Fruit fly (Drosophila melanogaster) whole organism, embryonic: ENCODE results near the gene CG31650.
A peak's percentile ranks its signal among the peaks of the same experiment; 100 is the strongest.

Source experiments
- Abd-B ChIP-seq: fragments of 200-800 bp; sonication (Bioruptor generic); optimal IDR thresholded peaks from 2 replicates; lab custom pipeline; 2018; ENCODE audit warnings: missing biosample characterization, mild to moderate bottlenecking, missing genetic modification characterization, moderate library complexity
- B-H2 ChIP-seq: fragments of 200-800 bp; sonication (Bioruptor generic); optimal IDR thresholded peaks from 2 replicates; lab custom pipeline; 2018; ENCODE audit warnings: missing biosample characterization, mild to moderate bottlenecking, missing genetic modification characterization
- CG10147 ChIP-seq: fragments of 200-800 bp; sonication (Bioruptor generic); optimal IDR thresholded peaks from 2 replicates; lab custom pipeline; 2019; ENCODE audit warnings: missing biosample characterization, mild to moderate bottlenecking, missing genetic modification characterization, moderate library complexity
- CG10209 ChIP-seq: fragments of 200-800 bp; sonication (Bioruptor generic); optimal IDR thresholded peaks from 3 replicates; lab custom pipeline; 2017; ENCODE audit warnings: missing biosample characterization, mild to moderate bottlenecking, missing genetic modification characterization, missing genetic modification reagents
- CG10366 ChIP-seq: fragments of 200-800 bp; sonication (Bioruptor generic); IDR thresholded peaks from 2 replicates; pipeline ENCODE4 v1.3.6; 2022; ENCODE audit warnings: missing biosample characterization, missing genetic modification characterization
- CG13775 ChIP-seq: fragments of 200-800 bp; sonication (Bioruptor generic); optimal IDR thresholded peaks from 3 replicates; lab custom pipeline; 2017; ENCODE audit warnings: missing biosample characterization, mild to moderate bottlenecking, missing genetic modification characterization
- CG15601 ChIP-seq: fragments of 200-800 bp; sonication (Bioruptor generic); optimal IDR thresholded peaks from 3 replicates; lab custom pipeline; 2019; ENCODE audit warnings: missing biosample characterization, mild to moderate bottlenecking, missing genetic modification characterization, moderate library complexity
- CG16813 ChIP-seq: fragments of 200-800 bp; sonication (Bioruptor generic); IDR thresholded peaks from 3 replicates; pipeline ENCODE4 v1.3.6; 2022; ENCODE audit warnings: missing biosample characterization, missing genetic modification characterization; ENCODE audit not compliant: partially characterized antibody
- CG17612 ChIP-seq: fragments of 200-800 bp; sonication (Bioruptor generic); IDR thresholded peaks from 2 replicates; pipeline ENCODE4 v1.3.6; 2022; ENCODE audit warnings: missing biosample characterization, missing genetic modification characterization
- CG17802 ChIP-seq: fragments of 200-800 bp; sonication (Bioruptor generic); optimal IDR thresholded peaks from 2 replicates; lab custom pipeline; 2018; ENCODE audit warnings: missing biosample characterization, mild to moderate bottlenecking, missing genetic modification characterization, moderate library complexity
- CG2202 ChIP-seq: fragments of 200-800 bp; sonication (Bioruptor generic); optimal IDR thresholded peaks from 2 replicates; lab custom pipeline; 2018; ENCODE audit warnings: missing biosample characterization, mild to moderate bottlenecking, missing genetic modification characterization
- CG32772 ChIP-seq: fragments of 200-800 bp; sonication (Bioruptor generic); IDR thresholded peaks from 2 replicates; pipeline ENCODE4 v1.3.6; 2022; ENCODE audit warnings: missing biosample characterization, missing genetic modification characterization
- CG7786 ChIP-seq: fragments of 200-800 bp; sonication (Bioruptor generic); optimal IDR thresholded peaks from 2 replicates; lab custom pipeline; 2016; ENCODE audit warnings: missing biosample characterization, missing genetic modification characterization
- CG7987 ChIP-seq: fragments of 200-800 bp; sonication (Bioruptor generic); optimal IDR thresholded peaks from 2 replicates; lab custom pipeline; 2018; ENCODE audit warnings: missing biosample characterization, mild to moderate bottlenecking, missing genetic modification characterization, moderate library complexity
- CG9876 ChIP-seq: fragments of 200-800 bp; sonication (Bioruptor generic); optimal IDR thresholded peaks from 2 replicates; lab custom pipeline; 2016; ENCODE audit warnings: missing biosample characterization, missing genetic modification characterization
- CoRest ChIP-seq: fragments of 200-800 bp; sonication (Bioruptor generic); optimal IDR thresholded peaks from 3 replicates; lab custom pipeline; 2018; ENCODE audit warnings: missing biosample characterization, mild to moderate bottlenecking, missing genetic modification characterization, moderate library complexity
- Dfd ChIP-seq, 2 experiments: fragments of >200 bp; optimal IDR thresholded peaks; 2 replicates each; lab custom pipeline; 2017; ENCODE audit warnings: missing biosample characterization in 2 of 2, missing genetic modification characterization in 2 of 2
- Dip3 ChIP-seq: fragments of 200-800 bp; sonication (Bioruptor generic); optimal IDR thresholded peaks from 3 replicates; lab custom pipeline; 2016; ENCODE audit warnings: missing biosample characterization, missing genetic modification characterization
- Doc3 ChIP-seq: fragments of 200-800 bp; sonication (Bioruptor generic); IDR thresholded peaks from 3 replicates; pipeline ENCODE4 v1.3.6; 2022; ENCODE audit warnings: missing biosample characterization, missing genetic modification characterization; ENCODE audit not compliant: partially characterized antibody
- HLHmδ ChIP-seq: fragments of 200-800 bp; sonication (Bioruptor generic); optimal IDR thresholded peaks from 2 replicates; lab custom pipeline; 2018; ENCODE audit warnings: missing biosample characterization, mild to moderate bottlenecking, missing genetic modification characterization, moderate library complexity
- Hmr ChIP-seq: fragments of 200-800 bp; sonication (Bioruptor generic); optimal IDR thresholded peaks from 3 replicates; lab custom pipeline; 2017; ENCODE audit warnings: mild to moderate bottlenecking, missing biosample characterization, missing genetic modification reagents, missing genetic modification characterization
- Myb ChIP-seq: fragments of 200-800 bp; sonication (Bioruptor generic); optimal IDR thresholded peaks from 2 replicates; lab custom pipeline; 2016; ENCODE audit warnings: missing biosample characterization, missing genetic modification characterization
- Nf-YA ChIP-seq: fragments of 200-800 bp; sonication (Bioruptor generic); IDR thresholded peaks from 2 replicates; pipeline ENCODE4 v1.3.6; 2022; ENCODE audit warnings: missing biosample characterization, missing genetic modification characterization
- Opbp ChIP-seq: fragments of 200-800 bp; sonication (Bioruptor generic); IDR thresholded peaks from 3 replicates; pipeline ENCODE4 v1.3.6; 2022; ENCODE audit warnings: missing biosample characterization, missing genetic modification characterization; ENCODE audit not compliant: partially characterized antibody
- Side ChIP-seq: fragments of 200-800 bp; sonication (Bioruptor generic); optimal IDR thresholded peaks from 2 replicates; lab custom pipeline; 2016; ENCODE audit warnings: missing biosample characterization, missing genetic modification characterization
- Ssrp ChIP-seq: fragments of 200-800 bp; sonication (Bioruptor generic); optimal IDR thresholded peaks from 2 replicates; lab custom pipeline; 2018; ENCODE audit warnings: missing biosample characterization, mild to moderate bottlenecking, missing genetic modification characterization, moderate library complexity
- Trl ChIP-seq, 3 experiments: fragments of >200 bp in 2 of 3; fragments of 200-800 bp in 1 of 3; sonication (Bioruptor generic) in 1 of 3; optimal IDR thresholded peaks; 2 replicates in 1 of 3; 3 replicates in 2 of 3; lab custom pipeline; 2016 to 2017; ENCODE audit warnings: missing biosample characterization in 1 of 3, missing genetic modification characterization in 1 of 3
- Xbp1 ChIP-seq: fragments of 200-800 bp; sonication (Bioruptor generic); optimal IDR thresholded peaks from 3 replicates; lab custom pipeline; 2016; ENCODE audit warnings: missing biosample characterization, mild to moderate bottlenecking, missing genetic modification characterization
- YL-1 ChIP-seq: fragments of 200-800 bp; sonication (Bioruptor generic); optimal IDR thresholded peaks from 3 replicates; lab custom pipeline; 2017; ENCODE audit warnings: missing biosample characterization, mild to moderate bottlenecking, missing genetic modification characterization
- bcd ChIP-seq: fragments of 200-800 bp; sonication (Bioruptor generic); optimal IDR thresholded peaks from 2 replicates; lab custom pipeline; 2017; ENCODE audit warnings: missing biosample characterization, mild to moderate bottlenecking, missing genetic modification characterization
- da ChIP-seq: fragments of 200-800 bp; sonication (Bioruptor generic); optimal IDR thresholded peaks from 2 replicates; lab custom pipeline; 2016; ENCODE audit warnings: missing biosample characterization, missing genetic modification characterization
- dan ChIP-seq: fragments of 200-800 bp; sonication (Bioruptor generic); IDR thresholded peaks from 2 replicates; pipeline ENCODE4 v1.3.6; 2022; ENCODE audit warnings: missing biosample characterization, missing genetic modification characterization
- ems ChIP-seq: fragments of 200-800 bp; sonication (Bioruptor generic); optimal IDR thresholded peaks from 3 replicates; lab custom pipeline; 2016; ENCODE audit warnings: missing biosample characterization, missing genetic modification characterization
- esg ChIP-seq: fragments of 200-800 bp; sonication (Bioruptor generic); conservative IDR thresholded peaks from 2 replicates; pipeline ENCODE4 v1.3.6; 2022; ENCODE audit warnings: missing biosample characterization, missing genetic modification characterization
- exex ChIP-seq: fragments of 200-800 bp; sonication (Bioruptor generic); optimal IDR thresholded peaks from 4 replicates; lab custom pipeline; 2018; ENCODE audit warnings: missing biosample characterization, mild to moderate bottlenecking, missing genetic modification characterization, moderate library complexity
- fru ChIP-seq: fragments of >200 bp; optimal IDR thresholded peaks from 2 replicates; lab custom pipeline; 2017
- gce ChIP-seq: fragments of 200-800 bp; sonication (Bioruptor generic); IDR thresholded peaks from 3 replicates; pipeline ENCODE4 v1.3.6; 2022; ENCODE audit warnings: missing biosample characterization, missing genetic modification characterization
- gem ChIP-seq: fragments of 200-800 bp; sonication (Bioruptor generic); optimal IDR thresholded peaks from 2 replicates; lab custom pipeline; 2019; ENCODE audit warnings: missing biosample characterization, mild to moderate bottlenecking, missing genetic modification characterization, moderate library complexity
- lbe ChIP-seq: fragments of 200-800 bp; sonication (Bioruptor generic); optimal IDR thresholded peaks from 2 replicates; lab custom pipeline; 2016; ENCODE audit warnings: missing biosample characterization, mild to moderate bottlenecking, missing genetic modification characterization
- nerfin-1 ChIP-seq: fragments of 200-800 bp; sonication (Bioruptor generic); optimal IDR thresholded peaks from 3 replicates; lab custom pipeline; 2019; ENCODE audit warnings: missing biosample characterization, mild to moderate bottlenecking, missing genetic modification characterization, moderate library complexity
- pan ChIP-seq, 4 experiments: fragments of >200 bp in 3 of 4; fragments of 200-800 bp in 1 of 4; sonication (Bioruptor generic) in 1 of 4; optimal IDR thresholded peaks in 3 of 4; IDR thresholded peaks in 1 of 4; 2 replicates each; pipeline versions ENCODE4 v1.3.6 to Lab custom; 2017 to 2022; ENCODE audit warnings: missing biosample characterization in 2 of 4, missing genetic modification characterization in 2 of 4, mixed read lengths in 1 of 4
- peb ChIP-seq: fragments of 200-800 bp; sonication (Bioruptor generic); IDR thresholded peaks from 2 replicates; pipeline ENCODE4 v1.3.6; 2022; ENCODE audit warnings: missing biosample characterization, missing genetic modification characterization
- pros ChIP-seq: fragments of 200-800 bp; sonication (Bioruptor generic); optimal IDR thresholded peaks from 3 replicates; lab custom pipeline; 2019; ENCODE audit warnings: missing biosample characterization, mild to moderate bottlenecking, missing genetic modification characterization, moderate library complexity
- salm ChIP-seq: fragments of 200-800 bp; sonication (Bioruptor generic); optimal IDR thresholded peaks from 2 replicates; lab custom pipeline; 2018; ENCODE audit warnings: missing biosample characterization, mild to moderate bottlenecking, missing genetic modification characterization
- slp2 ChIP-seq: fragments of 200-800 bp; sonication (Bioruptor generic); optimal IDR thresholded peaks from 2 replicates; lab custom pipeline; 2016; ENCODE audit warnings: missing biosample characterization, missing genetic modification characterization
- sug ChIP-seq: fragments of 200-800 bp; optimal IDR thresholded peaks from 2 replicates; lab custom pipeline; 2019; ENCODE audit warnings: missing biosample characterization, mild to moderate bottlenecking, missing genetic modification characterization, moderate library complexity
- trh ChIP-seq: fragments of 200-800 bp; sonication (Bioruptor generic); optimal IDR thresholded peaks from 2 replicates; lab custom pipeline; 2016; ENCODE audit warnings: missing biosample characterization, missing genetic modification characterization

The CG31650 gene

dm6 chr2L:5001582-5001929, 43.0 kb downstream of the CG31650 start:
- TF ChIP-seq YL-1 (no peak), Opbp (GFP tag; lab: Robert Waterston, UW) (no peak; the same call in 2 of the 3 replicates), salm (tag; lab: Kevin White, UChicago) (no peak), fru (lab: Kevin White, UChicago) (no peak), exex (tag; lab: Kevin White, UChicago) (peak; percentile 21), Trl (optimal IDR thresholded peaks at IDR 0.05; lab: Kevin White, UChicago) (peak in 1 of 2 experiments; percentile 3), Trl (GFP tag; optimal IDR thresholded peaks at IDR 0.05; lab: Kevin White, UChicago) (no peak)

- peak in 1 of 2 experiments; percentile 98 for TF ChIP-seq Dfd (GFP tag; optimal IDR thresholded peaks at IDR 0.05; lab: Kevin White, UChicago)
- no peak for TF ChIP-seq CG9876 (GFP tag; lab: Kevin White, UChicago)
- TF ChIP-seq Hmr (GFP tag; lab: Kevin White, UChicago): no peak
- no peak for TF ChIP-seq Xbp1 (GFP tag; lab: Kevin White, UChicago)
- TF ChIP-seq CG10366 (GFP tag; lab: Robert Waterston, UW): peak; percentile 34
- no peak for TF ChIP-seq nerfin-1
- TF ChIP-seq lbe (GFP tag; lab: Kevin White, UChicago): no peak
- peak; percentile 41; the same call in 1 of the 2 replicates for TF ChIP-seq esg (GFP tag; lab: Robert Waterston, UW)
- TF ChIP-seq CoRest (tag; lab: Kevin White, UChicago): peak; percentile 3
- no peak for TF ChIP-seq CG7786 (GFP tag; lab: Kevin White, UChicago)
- TF ChIP-seq Nf-YA: no peak
- TF ChIP-seq bcd (GFP tag; lab: Kevin White, UChicago): no peak
- peak; percentile 44 for TF ChIP-seq CG17612
- TF ChIP-seq HLHmδ (GFP tag; lab: Kevin White, UChicago): no peak
- peak; percentile 77 for TF ChIP-seq Myb
- TF ChIP-seq Side (GFP tag; lab: Kevin White, UChicago): no peak
- TF ChIP-seq pros: peak; percentile 65
- TF ChIP-seq CG13775 (GFP tag; lab: Kevin White, UChicago): no peak
- no peak for TF ChIP-seq ems (GFP tag; lab: Kevin White, UChicago)
- peak; percentile 47; the same call in 1 of the 2 replicates for TF ChIP-seq CG32772
- TF ChIP-seq CG17802 (tag; lab: Kevin White, UChicago): no peak
- TF ChIP-seq CG16813 (GFP tag; lab: Robert Waterston, UW): no peak
- no peak for TF ChIP-seq CG15601 (tag; lab: Kevin White, UChicago)
- TF ChIP-seq Dip3 (GFP tag; lab: Kevin White, UChicago): no peak
- TF ChIP-seq gem (tag; lab: Kevin White, UChicago): no peak
- TF ChIP-seq CG7987: no peak
- TF ChIP-seq da (GFP tag; lab: Kevin White, UChicago): no peak
- TF ChIP-seq pan (optimal IDR thresholded peaks at IDR 0.05; lab: Kevin White, UChicago): no peak
- TF ChIP-seq pan (GFP tag; optimal IDR thresholded peaks at IDR 0.05 in 1 of 2, IDR thresholded peaks at IDR 0.05 in 1 of 2): peak in 1 of 2 experiments; percentile 65
- TF ChIP-seq peb: no peak
- TF ChIP-seq trh: no peak
- TF ChIP-seq Doc3: no peak
- no peak for TF ChIP-seq Ssrp (tag; lab: Kevin White, UChicago)
- TF ChIP-seq B-H2 (GFP tag; lab: Kevin White, UChicago): peak; percentile 13
- TF ChIP-seq gce: peak; percentile 12; the same call in 1 of the 3 replicates
- peak; percentile 72 for TF ChIP-seq Abd-B (GFP tag; lab: Kevin White, UChicago)
- TF ChIP-seq dan (GFP tag; lab: Robert Waterston, UW): peak; percentile 66
- no peak for TF ChIP-seq CG10209 (GFP tag; lab: Kevin White, UChicago)
- TF ChIP-seq sug: peak; percentile 41
- no peak for TF ChIP-seq CG10147
- TF ChIP-seq CG2202 (tag; lab: Kevin White, UChicago): no peak
- no peak for TF ChIP-seq slp2 (GFP tag; lab: Kevin White, UChicago)
Measured at dm6 chr2L:5000919-5001581, 43.5 kb downstream of the CG31650 start.
